Fruit fly (Drosophila melanogaster): Measurements from ENCODE around the gene escl.

Gene escl

dm6 chr2L:11990458-11991065 lies at the start of gene escl:
Gene escl (plus strand): TSS chr2L:11990927.
- TF ChIP-seq CG17801 (GFP tag; optimal IDR thresholded peaks at IDR 0.05; ENCODE audit: partially characterized antibody), result no peak

DNA sequence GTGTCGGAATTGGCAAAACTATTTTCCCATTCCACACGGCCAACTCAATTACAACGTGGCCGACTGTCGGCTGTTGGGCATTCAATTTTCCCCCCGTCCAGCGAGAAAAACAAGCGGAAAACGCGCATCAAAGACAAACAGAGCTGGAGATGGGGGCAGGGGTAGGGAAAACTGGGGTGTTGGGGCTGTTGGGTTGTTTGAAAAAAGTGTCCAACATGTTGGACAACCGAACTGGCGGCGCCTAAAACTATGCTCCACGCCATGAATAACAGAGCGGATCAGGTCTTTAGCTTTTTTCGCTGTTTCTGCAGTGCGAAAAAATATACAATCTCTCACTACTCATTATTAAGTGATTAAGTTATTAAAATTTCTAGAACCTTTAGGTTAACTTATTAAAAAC lies 48.5 kb upstream of the escl start:
- no peak for TF ChIP-seq CG17801 (GFP tag; optimal IDR thresholded peaks at IDR 0.05; ENCODE audit: partially characterized antibody)

- no peak for TF ChIP-seq CG17801 (GFP tag; optimal IDR thresholded peaks at IDR 0.05; ENCODE audit: partially characterized antibody)
Observed at dm6 chr2L:11942826-11943225, 47.9 kb upstream of the escl start.

DNA sequence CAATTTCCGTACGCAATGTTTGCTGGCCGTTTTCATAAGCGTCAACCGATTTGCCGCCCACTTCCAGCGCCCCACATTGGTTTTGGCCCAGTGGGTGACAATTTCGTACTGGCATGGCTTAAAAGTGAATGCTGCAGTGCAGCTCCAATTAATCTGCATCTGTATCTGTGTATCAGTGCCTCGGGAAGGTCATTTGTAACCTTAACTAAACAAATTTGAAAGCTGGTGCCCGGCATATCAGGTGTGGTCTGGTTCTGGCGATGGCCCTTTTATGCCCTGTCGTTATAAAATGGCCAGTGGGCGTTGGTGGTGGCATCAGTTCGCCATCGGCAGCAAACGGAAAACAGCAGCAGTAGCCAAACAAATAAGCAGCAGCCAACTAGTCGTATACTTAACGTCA lies 46.9 kb upstream of the escl start, which contains the start of gene Crys:
TSS of gene Crys (plus strand) at position 301 of the 400 bp plus-strand sequence.
- no peak for TF ChIP-seq CG17801 (GFP tag; optimal IDR thresholded peaks at IDR 0.05; ENCODE audit: partially characterized antibody)

- no peak for TF ChIP-seq CG17801 (GFP tag; optimal IDR thresholded peaks at IDR 0.05; ENCODE audit: partially characterized antibody)
Observed at dm6 chr2L:11947641-11948040, 43.1 kb upstream of the escl start, which contains the start of gene CG16964. Gene CG16964 (plus strand): TSS chr2L:11947941.

DNA sequence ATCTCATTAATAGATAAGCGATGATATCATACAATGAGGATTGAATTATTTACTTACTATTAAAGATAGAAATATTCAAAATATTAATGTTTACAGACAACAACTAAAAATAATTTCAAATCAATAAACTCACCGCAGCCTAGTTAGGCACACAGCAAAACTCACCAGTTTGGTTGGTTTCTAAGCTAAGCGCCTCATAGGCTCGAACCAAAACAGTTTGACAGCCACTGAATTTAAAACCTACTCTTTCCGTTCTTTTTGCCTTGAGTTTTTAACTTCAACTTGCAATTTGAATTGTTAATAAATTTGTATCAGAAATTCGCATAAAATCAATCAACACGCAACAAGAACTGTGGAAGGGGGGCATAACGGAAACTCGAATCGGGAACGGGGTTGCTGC lies 42.2 kb upstream of the escl start:
- no peak for TF ChIP-seq CG17801 (GFP tag; optimal IDR thresholded peaks at IDR 0.05; ENCODE audit: partially characterized antibody)

DNA sequence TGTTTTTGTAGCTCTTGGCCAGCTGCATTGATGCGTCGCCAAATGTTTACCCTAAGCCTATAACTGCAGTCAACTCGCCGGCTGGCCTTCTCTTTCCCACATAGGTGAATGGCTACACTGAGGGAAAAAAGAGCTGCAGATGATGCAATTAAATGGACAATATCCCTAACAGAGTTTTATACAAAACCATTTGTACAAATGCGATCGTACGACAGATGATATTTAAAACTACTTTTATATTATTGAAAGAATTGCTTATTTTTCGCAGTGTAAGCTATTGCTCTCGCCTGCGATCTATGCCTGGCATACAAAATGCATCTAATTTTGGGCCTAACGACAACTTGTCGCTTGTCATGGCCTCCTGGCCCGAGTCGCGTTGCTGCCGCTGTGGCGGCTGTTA lies 40.8 kb upstream of the escl start:
- TF ChIP-seq CG17801 (GFP tag; optimal IDR thresholded peaks at IDR 0.05; ENCODE audit: partially characterized antibody), result no peak

- TF ChIP-seq CG17801 (GFP tag; optimal IDR thresholded peaks at IDR 0.05; ENCODE audit: partially characterized antibody), result no peak
Observed at dm6 chr2L:11955839-11956238, 34.9 kb upstream of the escl start.

dm6 chr2L:11958729-11959128 lies 32.0 kb upstream of the escl start:
- TF ChIP-seq CG17801 (GFP tag; optimal IDR thresholded peaks at IDR 0.05; ENCODE audit: partially characterized antibody), result no peak

- TF ChIP-seq CG17801 (GFP tag; optimal IDR thresholded peaks at IDR 0.05; ENCODE audit: partially characterized antibody), result no peak
Observed at dm6 chr2L:11960909-11961308, 29.8 kb upstream of the escl start.

dm6 chr2L:11963422-11964322 lies 27.1 kb upstream of the escl start:
- TF ChIP-seq CG17801 (GFP tag; optimal IDR thresholded peaks at IDR 0.05; ENCODE audit: partially characterized antibody), result peak; percentile 74

DNA sequence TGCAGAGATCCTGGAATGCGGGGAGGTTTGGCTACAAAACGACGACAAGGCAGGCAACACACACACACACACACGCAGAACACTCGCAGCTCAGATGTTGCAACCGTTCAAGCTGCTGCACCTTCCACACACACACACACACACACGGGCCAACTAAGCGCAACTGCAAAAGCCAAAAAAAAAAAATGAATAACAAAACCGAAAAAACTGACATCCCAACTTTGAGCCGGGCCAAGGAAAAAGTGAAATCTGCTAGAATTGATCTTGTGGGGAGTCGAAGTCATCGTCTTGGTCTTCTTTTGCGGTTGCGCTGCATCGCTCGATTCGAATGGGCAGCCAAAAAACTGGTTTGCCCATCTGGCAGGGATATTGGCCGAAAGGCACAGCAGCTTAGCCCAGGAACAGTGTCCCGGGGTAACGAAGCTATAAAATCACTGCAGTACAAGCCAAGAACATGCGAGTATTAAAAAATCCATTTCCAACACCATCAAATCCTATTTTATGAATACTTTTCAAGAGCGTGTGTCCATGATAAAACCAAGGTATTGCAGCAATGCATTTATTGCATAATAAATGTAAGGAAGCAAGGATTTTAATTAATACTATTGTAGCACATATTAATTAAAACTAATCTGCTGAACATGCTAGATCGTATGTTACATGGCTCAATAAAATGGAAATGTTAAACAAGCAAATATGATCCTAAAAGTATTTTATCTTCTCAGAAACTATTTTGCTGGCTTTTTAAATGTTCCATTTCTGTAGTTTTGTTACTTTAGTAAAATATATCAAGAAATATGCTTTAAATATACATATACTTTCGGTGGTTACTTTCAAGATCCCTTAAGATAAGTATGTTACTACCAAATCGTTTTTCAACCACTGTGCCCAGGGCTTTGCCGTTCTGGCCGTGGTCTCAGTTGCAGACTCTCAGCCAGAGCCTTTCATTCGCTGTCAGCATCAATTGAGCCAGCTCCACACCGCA lies 24.8 kb upstream of the escl start:
- TF ChIP-seq CG17801 (GFP tag; optimal IDR thresholded peaks at IDR 0.05; ENCODE audit: partially characterized antibody), result no peak

DNA sequence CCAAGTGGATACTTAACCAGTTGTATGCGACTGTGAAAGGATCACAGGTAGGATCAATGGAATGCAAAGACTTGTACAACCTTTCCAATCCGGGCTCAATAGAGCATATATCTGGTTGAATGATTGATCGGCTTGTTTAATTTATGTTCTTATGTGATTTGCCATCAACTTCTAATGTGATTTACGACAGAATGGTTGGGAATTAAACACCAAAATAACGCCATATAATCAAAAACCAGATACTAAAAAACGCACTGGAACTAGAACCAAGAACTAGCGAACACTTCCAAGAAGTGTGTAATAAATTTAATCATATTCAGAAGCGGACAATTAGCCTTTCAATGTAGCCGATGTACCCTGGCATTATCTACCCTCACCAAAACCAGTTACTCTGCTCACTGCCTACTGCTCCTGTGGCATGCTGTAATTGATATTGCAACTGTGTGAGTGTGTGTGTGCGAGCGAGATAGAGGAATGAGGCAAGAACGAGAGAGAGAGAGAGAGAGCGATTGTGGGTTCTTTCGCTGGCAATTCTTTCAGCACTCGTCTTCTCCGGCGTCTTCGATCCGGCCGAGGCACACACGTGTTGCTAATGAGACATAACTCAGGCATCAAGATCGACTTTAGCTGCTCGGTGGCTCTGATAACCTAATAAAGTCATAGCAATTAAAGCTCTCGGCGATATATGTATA lies 22.0 kb upstream of the escl start:
- TF ChIP-seq CG17801 (GFP tag; optimal IDR thresholded peaks at IDR 0.05; ENCODE audit: partially characterized antibody), result no peak

DNA sequence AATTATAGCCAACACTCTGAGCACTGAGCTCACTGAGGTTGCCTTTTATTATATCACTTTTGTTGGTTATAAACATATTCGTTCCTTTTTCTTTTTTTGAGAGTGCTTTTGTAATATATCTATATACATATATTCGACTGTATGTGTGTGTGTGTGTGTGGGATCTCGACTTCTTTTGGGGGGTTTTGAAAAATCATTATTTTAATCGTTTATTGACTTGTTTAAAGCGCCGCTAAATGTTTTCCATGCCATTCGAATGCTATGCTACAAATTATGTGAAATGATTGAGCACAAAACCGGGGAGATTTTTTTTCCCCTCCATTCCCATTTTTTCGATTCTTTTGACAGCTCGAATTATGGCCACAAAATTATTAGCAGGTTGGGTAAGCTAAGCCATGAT lies 21.3 kb upstream of the escl start:
- no peak for TF ChIP-seq CG17801 (GFP tag; optimal IDR thresholded peaks at IDR 0.05; ENCODE audit: partially characterized antibody)

All from ovary, adult (tissue).